Worm (Caenorhabditis elegans) whole organism, L1 larva: ENCODE results near the gene K07E8.7.
"Not testable (repeated sequence)": the region's sequence is repeated elsewhere in the genome, so short reads cannot be mapped to it uniquely, and the experiment has no call there.

ENCODE experiments used
- C04F5.9 ChIP-seq: sonication (generic microtip); optimal IDR thresholded peaks from 2 replicates; lab custom pipeline; 2016; ENCODE audit warnings: missing genetic modification characterization, missing compliant biosample characterization
- F16B12.6 ChIP-seq: fragments of 150-350 bp; optimal IDR thresholded peaks from 2 replicates; lab custom pipeline; 2014; ENCODE audit warnings: missing biosample characterization, missing genetic modification characterization
- aha-1 ChIP-seq: fragments of 150-350 bp; optimal IDR thresholded peaks from 2 replicates; lab custom pipeline; 2014; ENCODE audit warnings: missing biosample characterization, missing genetic modification characterization
- alr-1 ChIP-seq: fragments of 200-800 bp; sonication (Bioruptor generic); optimal IDR thresholded peaks from 2 replicates; lab custom pipeline; 2018; ENCODE audit warnings: borderline replicate concordance, mild to moderate bottlenecking, missing genetic modification characterization, missing compliant biosample characterization
- blmp-1 ChIP-seq: fragments of 150-350 bp; optimal IDR thresholded peaks from 2 replicates; lab custom pipeline; 2014; ENCODE audit warnings: missing biosample characterization, missing genetic modification characterization
- ceh-63 ChIP-seq: fragments of 200-800 bp; sonication (Bioruptor generic); optimal IDR thresholded peaks from 2 replicates; lab custom pipeline; 2018; ENCODE audit warnings: mild to moderate bottlenecking, missing genetic modification characterization, missing compliant biosample characterization
- ceh-8 ChIP-seq: fragments of 200-800 bp; sonication (Bioruptor generic); optimal IDR thresholded peaks from 2 replicates; lab custom pipeline; 2018; ENCODE audit warnings: mild to moderate bottlenecking, missing genetic modification characterization, moderate library complexity, missing compliant biosample characterization
- ceh-88 ChIP-seq: fragments of 200-800 bp; sonication (Bioruptor generic); IDR thresholded peaks from 2 replicates; pipeline ENCODE4 v1.3.6; 2022; ENCODE audit warnings: missing genetic modification characterization, missing compliant biosample characterization
- ces-1 ChIP-seq: fragments of 150-350 bp; optimal IDR thresholded peaks from 2 replicates; lab custom pipeline; 2014; ENCODE audit warnings: missing biosample characterization, missing genetic modification reagents, missing genetic modification characterization
- dpl-1 ChIP-seq, 3 experiments: fragments of 150-350 bp in 2 of 3; sonication (generic microtip) in 1 of 3; optimal IDR thresholded peaks; 2 replicates each; lab custom pipeline; 2014 to 2017; ENCODE audit warnings: missing biosample characterization in 3 of 3, missing genetic modification characterization in 3 of 3, missing genetic modification reagents in 3 of 3
- dsc-1 ChIP-seq: sonication (generic microtip); optimal IDR thresholded peaks from 2 replicates; lab custom pipeline; 2016; ENCODE audit warnings: mild to moderate bottlenecking, missing genetic modification characterization, missing compliant biosample characterization
- efl-3 ChIP-seq: fragments of 200-800 bp; sonication (Bioruptor generic); optimal IDR thresholded peaks from 2 replicates; lab custom pipeline; 2018; ENCODE audit warnings: mild to moderate bottlenecking, missing genetic modification characterization, missing compliant biosample characterization
- egl-13 ChIP-seq: sonication (generic microtip); optimal IDR thresholded peaks from 2 replicates; lab custom pipeline; 2016; ENCODE audit warnings: missing genotype, missing genetic modification reagents, missing genetic modification characterization, missing compliant biosample characterization
- elt-2 ChIP-seq: sonication (generic microtip); optimal IDR thresholded peaks from 2 replicates; lab custom pipeline; 2016; ENCODE audit warnings: missing genetic modification characterization, mild to moderate bottlenecking, inconsistent platforms, missing compliant biosample characterization, missing genetic modification reagents
- elt-3 ChIP-seq, 6 experiments: fragments of 150-350 bp in 1 of 6; sonication (generic microtip); optimal IDR thresholded peaks; 2 replicates each; lab custom pipeline; 2017 to 2018; ENCODE audit warnings: missing biosample characterization in 6 of 6, missing genetic modification characterization in 6 of 6, inconsistent platforms in 1 of 6
- fkh-8 ChIP-seq: sonication (generic microtip); optimal IDR thresholded peaks from 2 replicates; lab custom pipeline; 2016; ENCODE audit warnings: mild to moderate bottlenecking, missing genetic modification characterization, missing compliant biosample characterization
- fos-1 ChIP-seq: fragments of 150-350 bp; optimal IDR thresholded peaks from 2 replicates; lab custom pipeline; 2014; ENCODE audit warnings: missing biosample characterization, missing genetic modification characterization
- grh-1 ChIP-seq: fragments of 200-800 bp; sonication (Bioruptor generic); IDR thresholded peaks from 2 replicates; pipeline ENCODE4 v1.3.6; 2022; ENCODE audit warnings: missing genetic modification reagents, missing genetic modification characterization, missing compliant biosample characterization
- hlh-4 ChIP-seq: sonication (generic microtip); optimal IDR thresholded peaks from 2 replicates; lab custom pipeline; 2016; ENCODE audit warnings: mild to moderate bottlenecking, missing genetic modification characterization, missing compliant biosample characterization
- hpl-2 ChIP-seq: fragments of 150-350 bp; optimal IDR thresholded peaks from 2 replicates; lab custom pipeline; 2014; ENCODE audit warnings: missing biosample characterization, missing genetic modification reagents, missing genetic modification characterization
- isw-1 ChIP-seq: fragments of 200-800 bp; sonication (Bioruptor generic); IDR thresholded peaks from 2 replicates; pipeline ENCODE4 v1.3.6; 2022; ENCODE audit warnings: missing genetic modification characterization, missing compliant biosample characterization
- lin-13 ChIP-seq: fragments of 150-350 bp; optimal IDR thresholded peaks from 2 replicates; lab custom pipeline; 2014; ENCODE audit warnings: missing biosample characterization, missing genetic modification reagents, missing genetic modification characterization
- lin-35 ChIP-seq, 2 experiments: fragments of 150-350 bp; optimal IDR thresholded peaks; 2 replicates each; lab custom pipeline; 2014; ENCODE audit warnings: missing biosample characterization in 2 of 2, missing genetic modification characterization in 2 of 2, missing genetic modification reagents in 2 of 2
- lin-39 ChIP-seq: fragments of 150-350 bp; optimal IDR thresholded peaks from 2 replicates; lab custom pipeline; 2014; ENCODE audit warnings: missing biosample characterization, missing genetic modification reagents, missing genetic modification characterization
- mef-2 ChIP-seq: fragments of 150-350 bp; optimal IDR thresholded peaks from 2 replicates; lab custom pipeline; 2014; ENCODE audit warnings: missing biosample characterization, missing genetic modification characterization
- mep-1 ChIP-seq: fragments of 150-350 bp; optimal IDR thresholded peaks from 2 replicates; lab custom pipeline; 2014; ENCODE audit warnings: missing biosample characterization, missing genetic modification characterization
- nhr-12 ChIP-seq: sonication (generic microtip); optimal IDR thresholded peaks from 2 replicates; lab custom pipeline; 2017; ENCODE audit warnings: missing biosample characterization, missing genetic modification characterization
- nhr-19 ChIP-seq: fragments of 200-800 bp; sonication (Bioruptor generic); conservative IDR thresholded peaks from 2 replicates; pipeline ENCODE4 v1.3.6; 2022; ENCODE audit warnings: missing genetic modification characterization, missing compliant biosample characterization
- nhr-237 ChIP-seq: fragments of 150-350 bp; optimal IDR thresholded peaks from 2 replicates; lab custom pipeline; 2014; ENCODE audit warnings: missing biosample characterization, missing genetic modification characterization
- nhr-71 ChIP-seq: sonication (generic microtip); optimal IDR thresholded peaks from 2 replicates; lab custom pipeline; 2016; ENCODE audit warnings: mild to moderate bottlenecking, missing genetic modification characterization, moderate library complexity, missing compliant biosample characterization
- nhr-85 ChIP-seq: sonication (generic microtip); peaks from one replicate; lab custom pipeline; 2016; ENCODE audit warnings: missing genetic modification characterization, inconsistent platforms, missing compliant biosample characterization
- nhr-90 ChIP-seq: sonication (generic microtip); optimal IDR thresholded peaks from 2 replicates; lab custom pipeline; 2016; ENCODE audit warnings: mild to moderate bottlenecking, missing genetic modification characterization, missing compliant biosample characterization; ENCODE audit not compliant: poor library complexity
- pag-3 ChIP-seq: sonication (generic microtip); optimal IDR thresholded peaks from 2 replicates; lab custom pipeline; 2017; ENCODE audit warnings: missing genetic modification characterization, mild to moderate bottlenecking, missing compliant biosample characterization, antibody characterized with exemption, borderline replicate concordance; ENCODE audit not compliant: insufficient read depth
- pax-3 ChIP-seq: fragments of 200-800 bp; sonication (Bioruptor generic); optimal IDR thresholded peaks from 2 replicates; lab custom pipeline; 2018; ENCODE audit warnings: mild to moderate bottlenecking, missing genetic modification characterization, moderate library complexity, missing compliant biosample characterization
- pqm-1 ChIP-seq: sonication (generic microtip); optimal IDR thresholded peaks from 3 replicates; lab custom pipeline; 2017; ENCODE audit warnings: missing biosample characterization, missing genetic modification characterization
- rnt-1 ChIP-seq: sonication (generic microtip); optimal IDR thresholded peaks from 2 replicates; lab custom pipeline; 2016; ENCODE audit warnings: mild to moderate bottlenecking, missing genetic modification characterization, moderate library complexity, missing compliant biosample characterization
- snu-23 ChIP-seq: sonication (generic microtip); optimal IDR thresholded peaks from 2 replicates; lab custom pipeline; 2016; ENCODE audit warnings: missing genetic modification characterization, missing compliant biosample characterization
- sptf-1 ChIP-seq: fragments of 150-350 bp; optimal IDR thresholded peaks from 2 replicates; lab custom pipeline; 2014; ENCODE audit warnings: missing biosample characterization, missing genetic modification characterization
- sup-37 ChIP-seq: fragments of 200-800 bp; sonication (Bioruptor generic); optimal IDR thresholded peaks from 2 replicates; lab custom pipeline; 2018; ENCODE audit warnings: mild to moderate bottlenecking, missing genetic modification characterization, missing compliant biosample characterization
- unc-30 ChIP-seq: sonication (generic microtip); optimal IDR thresholded peaks from 2 replicates; lab custom pipeline; 2017; ENCODE audit warnings: missing biosample characterization, missing genetic modification characterization
- unc-62 ChIP-seq: fragments of 150-350 bp; optimal IDR thresholded peaks from 2 replicates; lab custom pipeline; 2014; ENCODE audit warnings: missing biosample characterization, missing genetic modification reagents, missing genetic modification characterization
- unc-86 ChIP-seq: sonication (generic microtip); optimal IDR thresholded peaks from 2 replicates; lab custom pipeline; 2016; ENCODE audit warnings: missing genetic modification characterization, missing compliant biosample characterization
- unc-98 ChIP-seq: fragments of 200-800 bp; sonication (Bioruptor generic); IDR thresholded peaks from 2 replicates; pipeline ENCODE4 v1.3.6; 2022; ENCODE audit warnings: missing genetic modification characterization, missing compliant biosample characterization
- xbp-1 ChIP-seq: sonication (generic microtip); optimal IDR thresholded peaks from 2 replicates; lab custom pipeline; 2016; ENCODE audit warnings: missing genetic modification characterization, missing compliant biosample characterization
- zip-4 ChIP-seq: fragments of 200-800 bp; sonication (Bioruptor generic); optimal IDR thresholded peaks from 2 replicates; lab custom pipeline; 2018; ENCODE audit warnings: mild to moderate bottlenecking, missing genetic modification characterization, moderate library complexity, missing compliant biosample characterization
- ztf-11 ChIP-seq, 2 experiments: sonication (generic microtip); optimal IDR thresholded peaks; 2 replicates each; lab custom pipeline; 2016 to 2017; ENCODE audit warnings: missing genetic modification characterization in 2 of 2, missing biosample characterization in 1 of 2, missing compliant biosample characterization in 1 of 2

The K07E8.7 gene

DNA sequence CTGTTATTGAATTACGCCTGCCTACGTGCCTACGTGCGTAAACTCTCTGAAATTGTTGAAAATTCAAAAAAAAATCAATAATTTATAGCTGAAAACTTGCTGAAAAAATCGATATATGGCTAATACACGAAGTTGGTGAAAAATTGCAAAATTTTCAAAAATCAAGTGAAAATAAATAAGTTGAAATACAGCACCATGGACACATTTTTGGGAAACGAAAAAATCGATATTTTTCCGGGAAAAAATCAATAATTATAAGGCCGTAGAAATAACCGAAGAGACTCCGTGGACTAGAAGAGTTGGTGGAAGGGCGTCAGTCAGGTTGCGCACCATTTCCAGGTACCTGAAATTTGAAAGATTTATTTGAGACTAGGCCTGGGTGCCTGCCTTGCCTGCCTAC, 35.5 kb downstream of the K07E8.7 start:
- TF ChIP-seq hlh-4 (tag; lab: Kevin White, UChicago) (no peak), pax-3 (tag; lab: Kevin White, UChicago) (no peak), fkh-8 (no peak), ceh-8 (GFP tag; lab: Kevin White, UChicago) (no peak), mep-1 (tag; lab: Kevin White, UChicago) (no peak), pag-3 (tag; lab: Kevin White, UChicago) (no peak), nhr-12 (tag; lab: Kevin White, UChicago) (no peak), unc-30 (no peak), xbp-1 (tag; lab: Kevin White, UChicago) (no peak), nhr-85 (tag; lab: Kevin White, UChicago) (no peak)

DNA sequence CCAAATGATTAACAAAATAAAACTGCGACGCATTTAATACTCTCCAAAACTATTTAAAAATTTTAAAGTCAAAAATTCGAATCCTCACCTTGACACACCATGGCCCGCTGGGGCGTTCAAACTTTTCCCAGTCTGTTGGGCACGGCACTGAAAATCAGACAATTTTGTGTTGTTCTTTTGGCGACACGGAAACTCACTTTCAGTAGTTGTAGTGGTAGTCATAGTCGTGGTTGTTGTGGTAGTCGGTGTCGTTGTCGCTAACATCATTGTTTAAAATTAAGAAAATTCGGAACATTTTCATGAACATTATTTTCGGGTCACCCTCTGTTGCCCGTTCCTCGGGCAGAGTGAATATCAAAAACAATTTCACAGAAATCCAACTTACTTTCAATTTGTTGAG, 37.8 kb downstream of the K07E8.7 start, which contains the start of gene clec-118:
Gene clec-118 (minus strand): TSS at position 101 of the 400 bp plus-strand sequence.
- TF ChIP-seq lin-35 (GFP tag; optimal IDR thresholded peaks at IDR 0.05; lab: Kevin White, UChicago); nhr-71 (tag; lab: Kevin White, UChicago); rnt-1: not testable (repeated sequence)

DNA sequence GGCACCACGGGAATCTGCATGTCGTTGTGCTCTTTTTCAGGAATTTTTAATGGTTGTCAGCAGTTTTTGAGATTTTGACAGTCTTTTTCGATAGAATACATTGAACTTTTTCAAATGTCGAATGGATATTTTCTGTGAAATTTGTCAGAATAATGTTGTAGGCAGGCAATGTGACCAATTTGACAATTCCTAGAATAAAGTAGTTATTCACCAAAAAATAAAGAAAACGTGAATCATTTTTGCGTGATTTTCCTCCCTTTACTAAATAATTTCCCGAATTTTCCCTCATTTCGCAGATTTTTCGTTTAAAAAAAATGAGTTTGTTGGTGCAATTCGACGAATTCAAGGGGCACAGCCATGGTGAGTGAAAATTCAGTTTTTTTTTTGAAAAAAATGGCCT, 41.4 kb downstream of the K07E8.7 start, which contains the start of gene W04H10.1:
Gene W04H10.1 (plus strand): TSS at position 301 of the 400 bp plus-strand sequence.
- TF ChIP-seq rnt-1, result no peak
- TF ChIP-seq lin-13 (GFP tag; lab: Kevin White, UChicago), result no peak
- TF ChIP-seq elt-3 (tag; optimal IDR thresholded peaks at IDR 0.05; lab: Kevin White, UChicago), result no peak
- TF ChIP-seq efl-3, result no peak
- TF ChIP-seq unc-86 (tag; lab: Kevin White, UChicago), result no peak
- TF ChIP-seq lin-39 (tag; lab: Kevin White, UChicago), result no peak
- TF ChIP-seq ceh-88, result no peak
- no peak for TF ChIP-seq nhr-85 (tag; lab: Kevin White, UChicago)
- TF ChIP-seq dpl-1 (GFP tag; optimal IDR thresholded peaks at IDR 0.05; lab: Kevin White, UChicago), result no peak
- no peak for TF ChIP-seq unc-62 (GFP tag; lab: Kevin White, UChicago)
- TF ChIP-seq ztf-11 (tag; optimal IDR thresholded peaks at IDR 0.05; lab: Kevin White, UChicago), result no peak

DNA sequence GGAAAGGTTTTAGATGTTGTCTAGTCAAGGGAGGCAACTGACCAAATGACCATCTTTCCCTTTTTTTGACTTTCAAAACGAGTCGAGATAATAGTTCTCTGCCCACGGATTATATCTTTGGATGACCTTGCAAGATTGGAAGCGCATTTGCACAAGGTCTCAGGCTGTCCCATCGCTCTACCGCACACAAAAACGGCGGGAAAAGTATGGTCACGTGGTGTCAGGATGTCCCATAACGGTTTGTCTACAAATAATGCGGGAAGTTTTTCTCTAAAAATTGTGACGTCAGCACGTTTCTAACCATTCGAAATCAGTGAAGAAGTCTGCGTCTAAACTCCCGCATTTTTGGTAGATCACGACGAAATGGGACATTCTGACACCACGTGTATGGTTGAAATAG, 41.8 kb downstream of the K07E8.7 start, which contains the start of gene W04H10.6:
Gene W04H10.6 (minus strand): TSS at position 101 of the 400 bp plus-strand sequence.
- TF ChIP-seq nhr-85 (tag; lab: Kevin White, UChicago) (peak; percentile 78), blmp-1 (tag; lab: Kevin White, UChicago) (peak; percentile 36), fos-1 (tag; lab: Kevin White, UChicago) (no peak), nhr-19 (GFP tag; lab: Robert Waterston, UW) (no peak), hlh-4 (tag; lab: Kevin White, UChicago) (no peak), ceh-63 (no peak), pag-3 (tag; lab: Kevin White, UChicago) (no peak), unc-98 (GFP tag; lab: Robert Waterston, UW) (no peak), lin-13 (GFP tag; lab: Kevin White, UChicago) (no peak), isw-1 (GFP tag; lab: Robert Waterston, UW) (no peak), nhr-237 (tag; lab: Kevin White, UChicago) (no peak), ceh-8 (GFP tag; lab: Kevin White, UChicago) (no peak), sup-37 (GFP tag; lab: Kevin White, UChicago) (no peak), dpl-1 (GFP tag; optimal IDR thresholded peaks at IDR 0.05; lab: Kevin White, UChicago) (peak in 2 of 3 experiments; percentile 20 to 24), hpl-2 (GFP tag; lab: Kevin White, UChicago) (no peak), elt-2 (no peak), alr-1 (no peak), ces-1 (GFP tag; lab: Kevin White, UChicago) (no peak), snu-23 (GFP tag; lab: Kevin White, UChicago) (peak; percentile 31), egl-13 (tag; lab: Kevin White, UChicago) (no peak), mef-2 (no peak), elt-3 (tag; optimal IDR thresholded peaks at IDR 0.05; lab: Kevin White, UChicago) (no peak), grh-1 (GFP tag; lab: Robert Waterston, UW) (no peak), F16B12.6 (no peak), aha-1 (tag; lab: Kevin White, UChicago) (no peak), dsc-1 (tag; lab: Kevin White, UChicago) (no peak), pqm-1 (tag; lab: Kevin White, UChicago) (no peak), sptf-1 (tag; lab: Kevin White, UChicago) (no peak), C04F5.9 (tag; lab: Kevin White, UChicago) (no peak), nhr-90 (no peak), xbp-1 (tag; lab: Kevin White, UChicago) (no peak), zip-4 (GFP tag; lab: Kevin White, UChicago) (no peak)
